Fruit fly (Drosophila melanogaster): ENCODE results near the gene CG8064.

The CG8064 gene

dm6 chr3R:18298900-18299321, 15.5 kb downstream of the CG8064 start, which contains the start of gene Dlc90F (continued):
- TF ChIP-seq jigr1 (GFP tag; IDR thresholded peaks at IDR 0.05) (peak; percentile 69; the same call in 1 of the 3 replicates), Deaf1 (tag; optimal IDR thresholded peaks at IDR 0.05) (peak; percentile 26), Hey (tag; optimal IDR thresholded peaks at IDR 0.05) (no peak), GATAe (GFP tag; conservative IDR thresholded peaks at IDR 0.05) (no peak), Ets65A (GFP tag) (peak; percentile 98), CrebB (tag; optimal IDR thresholded peaks at IDR 0.05) (no peak), PHDP (tag; optimal IDR thresholded peaks at IDR 0.05) (peak; percentile 68), CG11247 (GFP tag; IDR thresholded peaks at IDR 0.05) (peak; percentile 82), cad (GFP tag; optimal IDR thresholded peaks at IDR 0.05) (no peak), CG16815 (GFP tag; optimal IDR thresholded peaks at IDR 0.05) (peak; percentile 64), sisA (GFP tag; IDR thresholded peaks at IDR 0.05) (peak; percentile 80), CG1233 (GFP tag; optimal IDR thresholded peaks at IDR 0.05) (peak; percentile 34), CG15073 (GFP tag; optimal IDR thresholded peaks at IDR 0.05) (no peak), lola (GFP tag; optimal IDR thresholded peaks at IDR 0.05) (peak in 1 of 3 experiments; percentile 74), sima (GFP tag; optimal IDR thresholded peaks at IDR 0.05) (peak; percentile 46), bsh (GFP tag; optimal IDR thresholded peaks at IDR 0.05) (peak in 1 of 2 experiments; percentile 72), CTCF (GFP tag; optimal IDR thresholded peaks at IDR 0.05) (no peak), grau (tag; optimal IDR thresholded peaks at IDR 0.05) (peak; percentile 82), CG6791 (GFP tag; IDR thresholded peaks at IDR 0.05; ENCODE audit: partially characterized antibody) (no peak), CG11695 (GFP tag; IDR thresholded peaks at IDR 0.05) (peak; percentile 63; the same call in 1 of the 3 replicates), Six4 (GFP tag; optimal IDR thresholded peaks at IDR 0.05) (peak; percentile 38), wor (GFP tag; IDR thresholded peaks at IDR 0.05) (peak; percentile 46; the same call in 1 of the 2 replicates), CG13296 (GFP tag; optimal IDR thresholded peaks at IDR 0.05) (no peak), Tbp (GFP tag; optimal IDR thresholded peaks at IDR 0.05) (peak; percentile 67), CG8388 (GFP tag; optimal IDR thresholded peaks at IDR 0.05) (peak; percentile 72), wek (GFP tag; optimal IDR thresholded peaks at IDR 0.05) (no peak), psq (GFP tag; optimal IDR thresholded peaks at IDR 0.05) (no peak), fd102C (GFP tag; optimal IDR thresholded peaks at IDR 0.05) (no peak), ranshi (GFP tag; IDR thresholded peaks at IDR 0.05) (peak; percentile 72; the same call in 1 of the 2 replicates), CG12071 (GFP tag; optimal IDR thresholded peaks at IDR 0.05) (no peak), ab (GFP tag; optimal IDR thresholded peaks at IDR 0.05) (no peak), E2f1 (GFP tag; IDR thresholded peaks at IDR 0.05) (peak; percentile 83), CG17359 (tag; optimal IDR thresholded peaks at IDR 0.05) (peak; percentile 57), CG9817 (tag; optimal IDR thresholded peaks at IDR 0.05) (peak; percentile 86), shn (GFP tag; optimal IDR thresholded peaks at IDR 0.05) (peak; percentile 82), zen (tag; optimal IDR thresholded peaks at IDR 0.05) (peak; percentile 46), CG4360 (GFP tag; IDR thresholded peaks at IDR 0.05) (no peak), CG2712 (tag; optimal IDR thresholded peaks at IDR 0.05) (peak; percentile 83), Hmx (GFP tag; optimal IDR thresholded peaks at IDR 0.05) (peak; percentile 24), ttk (GFP tag; IDR thresholded peaks at IDR 0.05) (peak; percentile 80), CG10543 (GFP tag; optimal IDR thresholded peaks at IDR 0.05) (peak; percentile 50), Doc3 (GFP tag; IDR thresholded peaks at IDR 0.05; ENCODE audit: partially characterized antibody) (peak; percentile 49; the same call in 1 of the 3 replicates), Dfd (GFP tag; optimal IDR thresholded peaks at IDR 0.05) (peak in 1 of 2 experiments; percentile 19), mld (GFP tag; IDR thresholded peaks at IDR 0.05; ENCODE audit: partially characterized antibody) (no peak), tup (GFP tag; optimal IDR thresholded peaks at IDR 0.05) (peak; percentile 6), BtbVII (GFP tag; optimal IDR thresholded peaks at IDR 0.05) (no peak), CG7556 (GFP tag; optimal IDR thresholded peaks at IDR 0.05) (peak; percentile 54), bowl (GFP tag; IDR thresholded peaks at IDR 0.05) (no peak), hth (optimal IDR thresholded peaks at IDR 0.05) (no peak), CG9932 (GFP tag; IDR thresholded peaks at IDR 0.05) (peak; percentile 88), CG3065 (GFP tag; optimal IDR thresholded peaks at IDR 0.05) (peak; percentile 1), unpg (GFP tag; optimal IDR thresholded peaks at IDR 0.05) (peak; percentile 78)

All from whole organism, embryonic.